Fruit fly (Drosophila melanogaster): ENCODE results near the gene DIP-beta.

Gene DIP-beta

dm6 chrX:21402672-21403071 is 54.9 kb downstream of the DIP-beta start, which contains the start of gene whe:
Gene whe (minus strand): TSS chrX:21402772.
- TF ChIP-seq CG32006 (GFP tag; optimal IDR thresholded peaks at IDR 0.05) = no peak

- TF ChIP-seq Sox15 (GFP tag; optimal IDR thresholded peaks at IDR 0.05) (no peak), dac (GFP tag; optimal IDR thresholded peaks at IDR 0.05) (no peak), salr (GFP tag; optimal IDR thresholded peaks at IDR 0.05) (no peak), pdm3 (GFP tag; optimal IDR thresholded peaks at IDR 0.05) (no peak), ss (GFP tag; optimal IDR thresholded peaks at IDR 0.05) (no peak), Sox14 (GFP tag; optimal IDR thresholded peaks at IDR 0.05) (no peak), CG8119 (GFP tag; IDR thresholded peaks at IDR 0.05) (no peak), topi (GFP tag; optimal IDR thresholded peaks at IDR 0.05) (no peak), CG9139 (GFP tag; optimal IDR thresholded peaks at IDR 0.05) (no peak), fkh (GFP tag; optimal IDR thresholded peaks at IDR 0.05) (no peak), CG34406 (GFP tag; optimal IDR thresholded peaks at IDR 0.05) (no peak), CG31627 (GFP tag; optimal IDR thresholded peaks at IDR 0.05) (no peak), Sox102F (GFP tag; optimal IDR thresholded peaks at IDR 0.05) (no peak), CG6854 (GFP tag; optimal IDR thresholded peaks at IDR 0.05) (no peak), net (GFP tag; optimal IDR thresholded peaks at IDR 0.05) (no peak), Hr4 (GFP tag; optimal IDR thresholded peaks at IDR 0.05) (no peak)
Measured at dm6 chrX:21396860-21397459, 60.6 kb downstream of the DIP-beta start, which contains the start of gene lcs. Gene lcs (minus strand): TSS chrX:21397316.

dm6 chrX:21388734-21389133 is 68.8 kb downstream of the DIP-beta start, which contains the start of gene mst:
Gene mst (plus strand): TSS chrX:21388977.
- TF ChIP-seq svp (GFP tag) (no peak), Eip78C (GFP tag) (peak; percentile 3)

- TF ChIP-seq CG7368 (GFP tag; optimal IDR thresholded peaks at IDR 0.05) (no peak), CG8119 (GFP tag; IDR thresholded peaks at IDR 0.05) (0 out of 3 replicates have a peak, but pooled peaks have one; percentile 13)
Measured at dm6 chrX:21387695-21388094, 69.8 kb downstream of the DIP-beta start, which contains the start of gene Ddx56. Gene Ddx56 (minus strand): TSS chrX:21387946.

- TF ChIP-seq CG3032 (tag; optimal IDR thresholded peaks at IDR 0.05) (no peak), esn (GFP tag; optimal IDR thresholded peaks at IDR 0.05) (no peak), CG11762 (GFP tag; optimal IDR thresholded peaks at IDR 0.05; ENCODE audit: insufficient read depth) (no peak), Met (GFP tag; optimal IDR thresholded peaks at IDR 0.05) (peak; percentile 60), lz (GFP tag; optimal IDR thresholded peaks at IDR 0.05) (no peak), CG6854 (GFP tag; optimal IDR thresholded peaks at IDR 0.05) (peak; percentile 32), CG1621 (tag; optimal IDR thresholded peaks at IDR 0.05) (no peak), Sox15 (GFP tag; optimal IDR thresholded peaks at IDR 0.05) (no peak), CG6163 (GFP tag; IDR thresholded peaks at IDR 0.05) (no peak), dsx (GFP tag; optimal IDR thresholded peaks at IDR 0.05; ENCODE audit: poor library complexity, severe bottlenecking) (peak; percentile 98), Sox102F (GFP tag; optimal IDR thresholded peaks at IDR 0.05) (no peak), CG34406 (GFP tag; optimal IDR thresholded peaks at IDR 0.05) (no peak), Eip78C (GFP tag) (peak; percentile 19)
Measured at dm6 chrX:21378344-21378882, 79.1 kb downstream of the DIP-beta start.

dm6 chrX:21375595-21376047 is 81.9 kb downstream of the DIP-beta start:
- no peak for TF ChIP-seq fd59A (GFP tag; optimal IDR thresholded peaks at IDR 0.05)
- peak; percentile 63 for TF ChIP-seq CG34406 (GFP tag; optimal IDR thresholded peaks at IDR 0.05)
- TF ChIP-seq Hr4 (GFP tag; optimal IDR thresholded peaks at IDR 0.05) = peak; percentile 30
- peak; percentile 65; the same call in 2 of the 3 replicates for TF ChIP-seq eg (GFP tag; IDR thresholded peaks at IDR 0.05)
- peak; percentile 41 for TF ChIP-seq Met (GFP tag; optimal IDR thresholded peaks at IDR 0.05)
- peak; percentile 9 for TF ChIP-seq Smox (GFP tag; optimal IDR thresholded peaks at IDR 0.05)
- no peak for TF ChIP-seq CG11294 (GFP tag; IDR thresholded peaks at IDR 0.05)
- peak; percentile 1 for TF ChIP-seq Eip93F (GFP tag; optimal IDR thresholded peaks at IDR 0.05)
- peak; percentile 80 for TF ChIP-seq Eip78C (GFP tag)
- TF ChIP-seq dac (GFP tag; optimal IDR thresholded peaks at IDR 0.05) = peak; percentile 37
- no peak for TF ChIP-seq svp (GFP tag)
- TF ChIP-seq CG9139 (GFP tag; optimal IDR thresholded peaks at IDR 0.05) = no peak
- TF ChIP-seq Blimp-1 (GFP tag; optimal IDR thresholded peaks at IDR 0.05) = no peak
- TF ChIP-seq CG10669 (GFP tag; optimal IDR thresholded peaks at IDR 0.05) = peak; percentile 50
- TF ChIP-seq spab (GFP tag; optimal IDR thresholded peaks at IDR 0.05) = peak; percentile 8
- peak; percentile 28 for TF ChIP-seq pdm3 (GFP tag; optimal IDR thresholded peaks at IDR 0.05)
- TF ChIP-seq CG6854 (GFP tag; optimal IDR thresholded peaks at IDR 0.05) = peak; percentile 37
- TF ChIP-seq topi (GFP tag; optimal IDR thresholded peaks at IDR 0.05) = peak; percentile 17
- no peak for TF ChIP-seq CG11902 (GFP tag; optimal IDR thresholded peaks at IDR 0.05)
- peak; percentile 63 for TF ChIP-seq net (GFP tag; optimal IDR thresholded peaks at IDR 0.05)
- peak; percentile 48; the same call in 2 of the 3 replicates for TF ChIP-seq CG6163 (GFP tag; IDR thresholded peaks at IDR 0.05)
- TF ChIP-seq CG10631 (GFP tag; optimal IDR thresholded peaks at IDR 0.05) = peak; percentile 63

Data from whole organism, prepupa.